Worm (Caenorhabditis elegans) whole organism, young adult: Measurements from ENCODE around the gene W09G12.7.

Source experiments
- B0019.2 ChIP-seq: fragments of 200-800 bp; sonication (Bioruptor generic); conservative IDR thresholded peaks from 2 replicates; pipeline ENCODE4 v1.3.6; 2022; ENCODE audit warnings: missing genetic modification reagents, missing genetic modification characterization, missing compliant biosample characterization
- B0035.1 ChIP-seq: sonication (generic microtip); optimal IDR thresholded peaks from 2 replicates; lab custom pipeline; 2016; ENCODE audit warnings: missing genetic modification characterization, mild to moderate bottlenecking, missing compliant biosample characterization, missing genotype, missing genetic modification reagents
- B0261.1 ChIP-seq: sonication (generic microtip); optimal IDR thresholded peaks from 2 replicates; lab custom pipeline; 2016; ENCODE audit warnings: mild to moderate bottlenecking, missing genetic modification characterization, moderate library complexity, missing compliant biosample characterization
- B0336.3 ChIP-seq: fragments of 200-800 bp; sonication (Bioruptor generic); IDR thresholded peaks from 2 replicates; pipeline ENCODE4 v1.3.6; 2022; ENCODE audit warnings: missing genetic modification characterization, missing compliant biosample characterization
- F33H1.4 ChIP-seq: fragments of 200-800 bp; sonication (Bioruptor generic); IDR thresholded peaks from 2 replicates; pipeline ENCODE4 v1.3.6; 2022; ENCODE audit warnings: missing genetic modification reagents, missing genetic modification characterization, missing compliant biosample characterization
- F49E8.2 ChIP-seq: sonication (generic microtip); optimal IDR thresholded peaks from 3 replicates; lab custom pipeline; 2017; ENCODE audit warnings: missing genetic modification characterization, mild to moderate bottlenecking, missing compliant biosample characterization, antibody characterized with exemption, moderate library complexity; ENCODE audit not compliant: insufficient read depth
- F52B5.7 ChIP-seq: sonication (generic microtip); optimal IDR thresholded peaks from 2 replicates; lab custom pipeline; 2016; ENCODE audit warnings: mild to moderate bottlenecking, missing genetic modification characterization, missing compliant biosample characterization
- F57A8.1 ChIP-seq: fragments of 200-800 bp; sonication (Bioruptor generic); optimal IDR thresholded peaks from 2 replicates; lab custom pipeline; 2018; ENCODE audit warnings: mild to moderate bottlenecking, missing genetic modification characterization, moderate library complexity, missing compliant biosample characterization
- F57C9.4 ChIP-seq: sonication (generic microtip); optimal IDR thresholded peaks from 2 replicates; lab custom pipeline; 2017; ENCODE audit warnings: mild to moderate bottlenecking, missing genetic modification characterization, missing compliant biosample characterization
- K11D2.4 ChIP-seq: fragments of 200-800 bp; sonication (Bioruptor generic); IDR thresholded peaks from 2 replicates; pipeline ENCODE4 v1.3.6; 2022; ENCODE audit warnings: missing genetic modification reagents, missing genetic modification characterization, missing compliant biosample characterization
- Y56A3A.18 ChIP-seq: fragments of 200-800 bp; sonication (Bioruptor generic); IDR thresholded peaks from 2 replicates; pipeline ENCODE4 v1.3.6; 2022; ENCODE audit warnings: missing genetic modification reagents, missing genetic modification characterization, missing compliant biosample characterization
- Y79H2A.3 ChIP-seq: fragments of 200-800 bp; sonication (Bioruptor generic); conservative IDR thresholded peaks from 2 replicates; pipeline ENCODE4 v1.3.6; 2022; ENCODE audit warnings: missing genetic modification reagents, missing genetic modification characterization, missing compliant biosample characterization
- ZK185.1 ChIP-seq: sonication (generic microtip); optimal IDR thresholded peaks from 2 replicates; lab custom pipeline; 2016; ENCODE audit warnings: mild to moderate bottlenecking, missing genetic modification characterization, missing compliant biosample characterization; ENCODE audit not compliant: poor library complexity, severe bottlenecking
- aptf-2 ChIP-seq: fragments of 200-800 bp; sonication (Bioruptor generic); conservative IDR thresholded peaks from 2 replicates; pipeline ENCODE4 v1.3.6; 2022; ENCODE audit warnings: missing genetic modification reagents, missing genetic modification characterization, missing compliant biosample characterization
- cebp-1 ChIP-seq, 2 experiments: fragments of 200-800 bp in 1 of 2; sonication (Bioruptor generic) in 1 of 2; sonication (generic microtip) in 1 of 2; IDR thresholded peaks in 1 of 2; optimal IDR thresholded peaks in 1 of 2; 2 replicates each; pipeline versions ENCODE4 v1.3.6 to Lab custom; 2017 to 2022; ENCODE audit warnings: missing compliant biosample characterization in 2 of 2, missing genetic modification characterization in 2 of 2, mild to moderate bottlenecking in 1 of 2, missing genetic modification reagents in 1 of 2, moderate library complexity in 1 of 2
- egl-44 ChIP-seq: fragments of 200-800 bp; sonication (Bioruptor generic); IDR thresholded peaks from 2 replicates; pipeline ENCODE4 v1.3.6; 2022; ENCODE audit warnings: missing genetic modification reagents, missing genetic modification characterization, missing compliant biosample characterization
- ekl-4 ChIP-seq: fragments of 200-800 bp; sonication (Bioruptor generic); IDR thresholded peaks from 2 replicates; pipeline ENCODE4 v1.3.6; 2022; ENCODE audit warnings: missing genetic modification reagents, missing genetic modification characterization, missing compliant biosample characterization
- lin-26 ChIP-seq: fragments of 200-800 bp; sonication (Bioruptor generic); IDR thresholded peaks from 2 replicates; pipeline ENCODE4 v1.3.6; 2022; ENCODE audit warnings: missing genetic modification reagents, missing genetic modification characterization, missing compliant biosample characterization
- lin-54 ChIP-seq: fragments of 200-800 bp; sonication (Bioruptor generic); optimal IDR thresholded peaks from 2 replicates; lab custom pipeline; 2018; ENCODE audit warnings: mild to moderate bottlenecking, missing genetic modification characterization, missing compliant biosample characterization
- mes-4 ChIP-seq: sonication (generic microtip); optimal IDR thresholded peaks from 2 replicates; lab custom pipeline; 2016; ENCODE audit warnings: missing genotype, missing genetic modification characterization, missing compliant biosample characterization
- mxl-1 ChIP-seq: sonication (generic microtip); optimal IDR thresholded peaks from 2 replicates; lab custom pipeline; 2016; ENCODE audit warnings: missing genetic modification characterization, missing compliant biosample characterization
- nfya-2 ChIP-seq: fragments of 200-800 bp; sonication (Bioruptor generic); IDR thresholded peaks from 2 replicates; pipeline ENCODE4 v1.3.6; 2022; ENCODE audit warnings: missing genetic modification reagents, missing genetic modification characterization, missing compliant biosample characterization
- nhr-27 ChIP-seq: fragments of 200-800 bp; sonication (Bioruptor generic); optimal IDR thresholded peaks from 2 replicates; lab custom pipeline; 2018; ENCODE audit warnings: mild to moderate bottlenecking, missing genetic modification characterization, moderate library complexity, missing compliant biosample characterization
- nhr-80 ChIP-seq: sonication (generic microtip); optimal IDR thresholded peaks from 2 replicates; lab custom pipeline; 2016; ENCODE audit warnings: missing genetic modification characterization, missing compliant biosample characterization
- repo-1 ChIP-seq: sonication (generic microtip); optimal IDR thresholded peaks from 2 replicates; lab custom pipeline; 2017; ENCODE audit warnings: mild to moderate bottlenecking, missing genetic modification characterization, missing compliant biosample characterization
- sea-2 ChIP-seq: fragments of 200-800 bp; sonication (Bioruptor generic); IDR thresholded peaks from 2 replicates; pipeline ENCODE4 v1.3.6; 2022; ENCODE audit warnings: missing genetic modification characterization, missing compliant biosample characterization
- snpc-1.3 ChIP-seq: sonication (generic microtip); optimal IDR thresholded peaks from 2 replicates; lab custom pipeline; 2017; ENCODE audit warnings: missing genetic modification characterization, mild to moderate bottlenecking, missing compliant biosample characterization, antibody characterized with exemption, moderate library complexity, missing genotype, missing genetic modification reagents; ENCODE audit not compliant: insufficient read depth
- somi-1 ChIP-seq: fragments of 200-800 bp; sonication (Bioruptor generic); optimal IDR thresholded peaks from 2 replicates; lab custom pipeline; 2018; ENCODE audit warnings: mild to moderate bottlenecking, missing genetic modification characterization, missing compliant biosample characterization
- tbx-9 ChIP-seq: sonication (generic microtip); optimal IDR thresholded peaks from 2 replicates; lab custom pipeline; 2016; ENCODE audit warnings: borderline replicate concordance, missing genetic modification characterization, inconsistent platforms, missing compliant biosample characterization
- tlf-1 ChIP-seq: fragments of 200-800 bp; sonication (Bioruptor generic); optimal IDR thresholded peaks from 2 replicates; lab custom pipeline; 2018; ENCODE audit warnings: mild to moderate bottlenecking, missing genetic modification characterization, missing compliant biosample characterization
- zfh-2 ChIP-seq: fragments of 200-800 bp; sonication (Bioruptor generic); conservative IDR thresholded peaks from 2 replicates; pipeline ENCODE4 v1.3.6; 2022; ENCODE audit warnings: missing genetic modification reagents, missing genetic modification characterization, missing compliant biosample characterization
- ztf-18 ChIP-seq: sonication (generic microtip); optimal IDR thresholded peaks from 2 replicates; lab custom pipeline; 2016; ENCODE audit warnings: missing genotype, mild to moderate bottlenecking, missing genetic modification characterization, missing compliant biosample characterization

The W09G12.7 gene

ce11 chrIV:1246762-1247436, 18.0 kb downstream of the W09G12.7 start, which contains the start of the genes clec-165 and F38A1.11:
clec-165 (minus strand) TSS chrIV:1246886.
F38A1.11 (plus strand) TSS chrIV:1247386.
- TF ChIP-seq zfh-2 (GFP tag; lab: Robert Waterston, UW) (no peak), nhr-80 (tag; lab: Kevin White, UChicago) (peak; percentile 25)

ce11 chrIV:1251242-1251911, 22.5 kb downstream of the W09G12.7 start, which contains the start of the genes clec-166 and F38A1.6:
clec-166 (minus strand) TSS chrIV:1251342.
F38A1.6 (plus strand) TSS chrIV:1251861.
- no peak for TF ChIP-seq cebp-1 (GFP tag; IDR thresholded peaks at IDR 0.05; lab: Robert Waterston, UW)
- TF ChIP-seq cebp-1 (tag; optimal IDR thresholded peaks at IDR 0.05; lab: Kevin White, UChicago) = no peak
- TF ChIP-seq mes-4 (tag; lab: Kevin White, UChicago) = no peak
- TF ChIP-seq Y56A3A.18 (GFP tag; lab: Robert Waterston, UW) = no peak
- no peak for TF ChIP-seq sea-2 (GFP tag; lab: Robert Waterston, UW)
- TF ChIP-seq B0019.2 (GFP tag; lab: Robert Waterston, UW) = no peak
- no peak for TF ChIP-seq snpc-1.3 (tag; lab: Kevin White, UChicago)
- no peak for TF ChIP-seq Y79H2A.3 (GFP tag; lab: Robert Waterston, UW)
- no peak for TF ChIP-seq ztf-18 (tag; lab: Kevin White, UChicago)
- TF ChIP-seq lin-26 (GFP tag; lab: Robert Waterston, UW) = no peak
- no peak for TF ChIP-seq B0261.1 (tag; lab: Kevin White, UChicago)
- TF ChIP-seq F57C9.4 (tag; lab: Kevin White, UChicago) = no peak
- no peak for TF ChIP-seq somi-1 (GFP tag; lab: Kevin White, UChicago)
- no peak for TF ChIP-seq repo-1 (tag; lab: Kevin White, UChicago)
- no peak for TF ChIP-seq egl-44 (GFP tag; lab: Robert Waterston, UW)
- TF ChIP-seq mxl-1 (tag; lab: Kevin White, UChicago) = no peak
- no peak for TF ChIP-seq nfya-2 (GFP tag; lab: Robert Waterston, UW)
- TF ChIP-seq F33H1.4 (GFP tag; lab: Robert Waterston, UW) = no peak

ce11 chrIV:1255632-1256031, 26.8 kb downstream of the W09G12.7 start, which contains the start of gene clec-167:
clec-167 (minus strand) TSS chrIV:1255732.
- TF ChIP-seq B0035.1 (tag; lab: Kevin White, UChicago) (no peak), tbx-9 (no peak), F57A8.1 (no peak), tlf-1 (no peak), F49E8.2 (tag; lab: Kevin White, UChicago) (no peak), B0336.3 (no peak), ZK185.1 (tag; lab: Kevin White, UChicago) (no peak), ekl-4 (GFP tag; lab: Robert Waterston, UW) (no peak), nhr-27 (tag; lab: Kevin White, UChicago) (no peak), lin-26 (GFP tag; lab: Robert Waterston, UW) (no peak), lin-54 (no peak), F52B5.7 (tag; lab: Kevin White, UChicago) (no peak), aptf-2 (no peak), K11D2.4 (GFP tag; lab: Robert Waterston, UW) (no peak)
